Worm (Caenorhabditis elegans) whole organism, L4 larva: ENCODE results near the gene gbb-2.

Source experiments
- F10B5.3 ChIP-seq: sonication (generic microtip); optimal IDR thresholded peaks from 2 replicates; lab custom pipeline; 2016; ENCODE audit warnings: mild to moderate bottlenecking, missing genetic modification characterization, missing compliant biosample characterization
- F37D6.2 ChIP-seq: sonication (generic microtip); optimal IDR thresholded peaks from 2 replicates; lab custom pipeline; 2016; ENCODE audit warnings: mild to moderate bottlenecking, missing genetic modification characterization, missing compliant biosample characterization
- F44E2.7 ChIP-seq: fragments of 200-800 bp; sonication (Bioruptor generic); IDR thresholded peaks from 2 replicates; pipeline ENCODE4 v2.1.2; 2022; ENCODE audit warnings: missing genetic modification characterization, missing compliant biosample characterization
- R02D3.7 ChIP-seq: fragments of 150-350 bp; sonication (generic microtip); optimal IDR thresholded peaks from 3 replicates; lab custom pipeline; 2014; ENCODE audit warnings: missing biosample characterization, missing genetic modification characterization
- T20F7.1 ChIP-seq: fragments of 200-800 bp; sonication (Bioruptor generic); optimal IDR thresholded peaks from 2 replicates; lab custom pipeline; 2018; ENCODE audit warnings: mild to moderate bottlenecking, missing genetic modification characterization, missing compliant biosample characterization
- T26A8.4 ChIP-seq: fragments of 200-800 bp; sonication (Bioruptor generic); IDR thresholded peaks from 2 replicates; pipeline ENCODE4 v1.3.6; 2022; ENCODE audit warnings: missing genetic modification characterization, missing compliant biosample characterization
- Y105C5A.15 ChIP-seq: fragments of 200-800 bp; sonication (Bioruptor generic); IDR thresholded peaks from 2 replicates; pipeline ENCODE4 v1.3.6; 2022; ENCODE audit warnings: missing genetic modification characterization, missing compliant biosample characterization
- Y5F2A.4 ChIP-seq: fragments of 200-800 bp; sonication (Bioruptor generic); optimal IDR thresholded peaks from 2 replicates; lab custom pipeline; 2018; ENCODE audit warnings: mild to moderate bottlenecking, missing genetic modification characterization, missing compliant biosample characterization
- ZK337.2 ChIP-seq: fragments of 200-800 bp; sonication (Bioruptor generic); IDR thresholded peaks from 2 replicates; pipeline ENCODE4 v1.3.6; 2022; ENCODE audit warnings: missing genetic modification reagents, missing genetic modification characterization, missing compliant biosample characterization
- aha-1 ChIP-seq: fragments of 150-350 bp; peaks from one replicate; lab custom pipeline; 2014; ENCODE audit warnings: missing biosample characterization, missing genetic modification characterization
- ceh-32 ChIP-seq: sonication (generic microtip); optimal IDR thresholded peaks from 2 replicates; lab custom pipeline; 2016; ENCODE audit warnings: mild to moderate bottlenecking, missing genetic modification characterization, missing compliant biosample characterization; ENCODE audit not compliant: poor library complexity
- ceh-62 ChIP-seq: sonication (generic microtip); optimal IDR thresholded peaks from 2 replicates; lab custom pipeline; 2017; ENCODE audit warnings: missing biosample characterization, missing genetic modification characterization
- ceh-82 ChIP-seq: sonication (generic microtip); optimal IDR thresholded peaks from 2 replicates; lab custom pipeline; 2017; ENCODE audit warnings: missing biosample characterization, missing genetic modification characterization
- daf-16 ChIP-seq, 3 experiments: sonication (generic microtip); optimal IDR thresholded peaks; 2 replicates each; lab custom pipeline; 2016 to 2017; ENCODE audit warnings: missing genetic modification characterization in 3 of 3, missing genetic modification reagents in 3 of 3, mild to moderate bottlenecking in 2 of 3, missing compliant biosample characterization in 2 of 3, missing biosample characterization in 1 of 3, moderate library complexity in 1 of 3
- dmd-6 ChIP-seq: fragments of 200-800 bp; sonication (Bioruptor generic); IDR thresholded peaks from 2 replicates; pipeline ENCODE4 v1.3.6; 2022; ENCODE audit warnings: missing genetic modification reagents, missing genetic modification characterization, missing compliant biosample characterization
- dve-1 ChIP-seq: sonication (generic microtip); optimal IDR thresholded peaks from 2 replicates; lab custom pipeline; 2017; ENCODE audit warnings: antibody characterized with exemption, mild to moderate bottlenecking, missing genetic modification characterization, missing compliant biosample characterization; ENCODE audit not compliant: insufficient read depth
- egl-27 ChIP-seq: sonication (generic microtip); optimal IDR thresholded peaks from 3 replicates; lab custom pipeline; 2017; ENCODE audit warnings: missing biosample characterization, missing genetic modification reagents, missing genetic modification characterization
- egl-43 ChIP-seq: fragments of 200-800 bp; sonication (Bioruptor generic); IDR thresholded peaks from 2 replicates; pipeline ENCODE4 v1.3.6; 2022; ENCODE audit warnings: missing genetic modification reagents, missing genetic modification characterization, missing compliant biosample characterization
- hlh-11 ChIP-seq: fragments of 200-800 bp; sonication (Bioruptor generic); optimal IDR thresholded peaks from 2 replicates; lab custom pipeline; 2018; ENCODE audit warnings: mild to moderate bottlenecking, missing genetic modification characterization, missing compliant biosample characterization
- hmg-1.1 ChIP-seq: fragments of 200-800 bp; sonication (Bioruptor generic); IDR thresholded peaks from 2 replicates; pipeline ENCODE4 v1.3.6; 2022; ENCODE audit warnings: missing genetic modification reagents, missing genetic modification characterization, missing compliant biosample characterization
- lsy-2 ChIP-seq, 2 experiments: fragments of 150-350 bp in 1 of 2; sonication (generic microtip) in 1 of 2; optimal IDR thresholded peaks; 2 replicates each; lab custom pipeline; 2014 to 2017; ENCODE audit warnings: missing biosample characterization in 2 of 2, missing genetic modification characterization in 2 of 2
- madf-9 ChIP-seq: fragments of 200-800 bp; sonication (Bioruptor generic); conservative IDR thresholded peaks from 2 replicates; pipeline ENCODE4 v1.3.6; 2022; ENCODE audit warnings: missing genetic modification reagents, missing genetic modification characterization, missing compliant biosample characterization
- mdl-1 ChIP-seq, 2 experiments: fragments of 150-350 bp in 1 of 2; sonication (generic microtip) in 1 of 2; optimal IDR thresholded peaks; 2 replicates each; lab custom pipeline; 2014 to 2017; ENCODE audit warnings: missing biosample characterization in 2 of 2, missing genetic modification characterization in 2 of 2
- mep-1 ChIP-seq: fragments of 150-350 bp; sonication (generic microtip); optimal IDR thresholded peaks from 3 replicates; lab custom pipeline; 2014; ENCODE audit warnings: missing biosample characterization, missing genetic modification characterization
- mes-2 ChIP-seq: sonication (generic microtip); optimal IDR thresholded peaks from 2 replicates; lab custom pipeline; 2016; ENCODE audit warnings: missing genotype, mild to moderate bottlenecking, missing genetic modification characterization, missing compliant biosample characterization; ENCODE audit not compliant: poor library complexity, severe bottlenecking
- mxl-3 ChIP-seq: fragments of 200-800 bp; sonication (Bioruptor generic); optimal IDR thresholded peaks from 2 replicates; lab custom pipeline; 2018; ENCODE audit warnings: mild to moderate bottlenecking, missing genetic modification characterization, missing compliant biosample characterization
- nhr-10 ChIP-seq: fragments of 150-350 bp; optimal IDR thresholded peaks from 2 replicates; lab custom pipeline; 2014; ENCODE audit warnings: missing biosample characterization, missing genetic modification characterization
- nhr-111 ChIP-seq: fragments of 200-800 bp; sonication (Bioruptor generic); optimal IDR thresholded peaks from 2 replicates; lab custom pipeline; 2018; ENCODE audit warnings: mild to moderate bottlenecking, missing genetic modification characterization, missing compliant biosample characterization
- nhr-41 ChIP-seq: fragments of 200-800 bp; sonication (Bioruptor generic); IDR thresholded peaks from 2 replicates; pipeline ENCODE4 v1.3.6; 2022; ENCODE audit warnings: missing genetic modification reagents, missing genetic modification characterization, missing compliant biosample characterization
- nhr-6 ChIP-seq: fragments of 150-350 bp; optimal IDR thresholded peaks from 2 replicates; lab custom pipeline; 2014; ENCODE audit warnings: missing biosample characterization, missing genetic modification characterization
- php-3 ChIP-seq: fragments of 200-800 bp; sonication (Bioruptor generic); IDR thresholded peaks from 2 replicates; pipeline ENCODE4 v1.3.6; 2022; ENCODE audit warnings: missing genetic modification reagents, missing genetic modification characterization, missing compliant biosample characterization
- pqm-1 ChIP-seq: sonication (generic microtip); optimal IDR thresholded peaks from 2 replicates; lab custom pipeline; 2017; ENCODE audit warnings: missing biosample characterization, missing genetic modification characterization
- sdz-12 ChIP-seq: fragments of 200-800 bp; sonication (Bioruptor generic); optimal IDR thresholded peaks from 2 replicates; lab custom pipeline; 2018; ENCODE audit warnings: mild to moderate bottlenecking, missing genetic modification characterization, missing compliant biosample characterization
- set-16 ChIP-seq: fragments of 200-800 bp; sonication (Bioruptor generic); IDR thresholded peaks from 2 replicates; pipeline ENCODE4 v1.3.6; 2022; ENCODE audit warnings: missing genetic modification reagents, missing genetic modification characterization, missing compliant biosample characterization
- skn-1 ChIP-seq: fragments of 150-350 bp; optimal IDR thresholded peaks from 2 replicates; lab custom pipeline; 2014; ENCODE audit warnings: missing biosample characterization, missing genetic modification characterization
- spr-3 ChIP-seq: fragments of 200-800 bp; sonication (Bioruptor generic); optimal IDR thresholded peaks from 2 replicates; lab custom pipeline; 2018; ENCODE audit warnings: mild to moderate bottlenecking, missing genetic modification characterization, missing compliant biosample characterization
- unc-62 ChIP-seq, 3 experiments: fragments of 150-350 bp in 1 of 3; sonication (generic microtip); optimal IDR thresholded peaks in 2 of 3; peaks in 1 of 3; 1 replicate in 1 of 3; 2 replicates in 2 of 3; lab custom pipeline; 2014 to 2017; ENCODE audit warnings: missing biosample characterization in 3 of 3, missing genetic modification characterization in 3 of 3, missing genetic modification reagents in 3 of 3, missing genotype in 1 of 3
- vab-7 ChIP-seq: fragments of 200-800 bp; sonication (Bioruptor generic); IDR thresholded peaks from 2 replicates; pipeline ENCODE4 v1.3.6; 2022; ENCODE audit warnings: missing genetic modification reagents, missing genetic modification characterization, missing compliant biosample characterization
- zip-11 ChIP-seq: fragments of 200-800 bp; sonication (Bioruptor generic); IDR thresholded peaks from 2 replicates; pipeline ENCODE4 v1.3.6; 2022; ENCODE audit warnings: missing genetic modification characterization, missing compliant biosample characterization
- zip-2 ChIP-seq: fragments of 150-350 bp; optimal IDR thresholded peaks from 2 replicates; lab custom pipeline; 2014; ENCODE audit warnings: missing biosample characterization, missing genetic modification characterization

The gbb-2 gene

ce11 chrIV:4506637-4507036 lies at the start of gene gbb-2:
TSS of gene gbb-2 (minus strand) at chrIV:4506748.
- TF ChIP-seq sdz-12 (GFP tag; lab: Kevin White, UChicago): no peak
- no peak for TF ChIP-seq mxl-3 (GFP tag; lab: Kevin White, UChicago)
- no peak for TF ChIP-seq hmg-1.1
- no peak for TF ChIP-seq ceh-82
- TF ChIP-seq nhr-111 (GFP tag; lab: Kevin White, UChicago): no peak
- TF ChIP-seq ceh-32 (tag; lab: Kevin White, UChicago): no peak
- peak; percentile 46 for TF ChIP-seq hlh-11
- no peak for TF ChIP-seq spr-3 (GFP tag; lab: Kevin White, UChicago)
- peak in 1 of 2 experiments; percentile 8 for TF ChIP-seq lsy-2 (tag; optimal IDR thresholded peaks at IDR 0.05; lab: Kevin White, UChicago)
- TF ChIP-seq unc-62 (GFP tag; optimal IDR thresholded peaks at IDR 0.05 in 1 of 2; lab: Kevin White, UChicago): peak in 1 of 2 experiments; percentile 30
- TF ChIP-seq unc-62 (tag; optimal IDR thresholded peaks at IDR 0.05; lab: Kevin White, UChicago): no peak
- peak; percentile 64 for TF ChIP-seq set-16 (GFP tag; lab: Robert Waterston, UW)
- TF ChIP-seq vab-7: no peak
- peak in 1 of 2 experiments; percentile 72 for TF ChIP-seq daf-16 (GFP tag; optimal IDR thresholded peaks at IDR 0.05; lab: Kevin White, UChicago)
- no peak for TF ChIP-seq daf-16 (tag; optimal IDR thresholded peaks at IDR 0.05; lab: Kevin White, UChicago)
- no peak for TF ChIP-seq F44E2.7 (GFP tag; lab: Robert Waterston, UW)
- TF ChIP-seq nhr-6 (tag; lab: Kevin White, UChicago): no peak
- TF ChIP-seq nhr-10: no peak
- no peak for TF ChIP-seq F37D6.2 (tag; lab: Kevin White, UChicago)
- TF ChIP-seq R02D3.7 (tag; lab: Kevin White, UChicago): no peak
- TF ChIP-seq mes-2 (tag; lab: Kevin White, UChicago): peak; percentile 13
- TF ChIP-seq nhr-41 (GFP tag; lab: Robert Waterston, UW): no peak
- TF ChIP-seq Y5F2A.4: no peak

- TF ChIP-seq spr-3 (GFP tag; lab: Kevin White, UChicago) (no peak), aha-1 (tag; lab: Kevin White, UChicago) (peak; percentile 85)
Measured at ce11 chrIV:4551562-4551961, 45.0 kb upstream of the gbb-2 start.

- TF ChIP-seq ceh-62 (tag; lab: Kevin White, UChicago): no peak
Measured at ce11 chrIV:4548253-4548652, 41.7 kb upstream of the gbb-2 start, which contains the start of gene ZK185.1. TSS of gene ZK185.1 (plus strand) at chrIV:4548553.

ce11 chrIV:4545818-4546217 lies 39.3 kb upstream of the gbb-2 start, which contains the start of gene ZK185.5:
TSS of gene ZK185.5 (minus strand) at chrIV:4545918.
- TF ChIP-seq aha-1 (tag; lab: Kevin White, UChicago) (peak; percentile 37), egl-43 (GFP tag; lab: Robert Waterston, UW) (no peak), daf-16 (GFP tag; optimal IDR thresholded peaks at IDR 0.05; lab: Kevin White, UChicago) (no peak), daf-16 (tag; optimal IDR thresholded peaks at IDR 0.05; lab: Kevin White, UChicago) (peak; percentile 4)
- TF ChIP-seq, all 104 proteins: peak for 2

- TF ChIP-seq aha-1 (tag; lab: Kevin White, UChicago) (no peak), hlh-11 (peak; percentile 48), T20F7.1 (no peak), php-3 (peak; percentile 76), T26A8.4 (GFP tag; lab: Robert Waterston, UW) (no peak), mdl-1 (tag; optimal IDR thresholded peaks at IDR 0.05; lab: Kevin White, UChicago) (no peak), unc-62 (GFP tag; optimal IDR thresholded peaks at IDR 0.05 in 1 of 2; lab: Kevin White, UChicago) (no peak), unc-62 (tag; optimal IDR thresholded peaks at IDR 0.05; lab: Kevin White, UChicago) (no peak), ceh-62 (tag; lab: Kevin White, UChicago) (no peak), egl-27 (no peak), ZK337.2 (GFP tag; lab: Robert Waterston, UW) (no peak), dmd-6 (GFP tag; lab: Robert Waterston, UW) (peak; percentile 91), zip-2 (tag; lab: Kevin White, UChicago) (no peak), dve-1 (tag; lab: Kevin White, UChicago) (peak; percentile 73), Y105C5A.15 (GFP tag; lab: Robert Waterston, UW) (no peak), R02D3.7 (tag; lab: Kevin White, UChicago) (no peak), zip-11 (GFP tag; lab: Robert Waterston, UW) (no peak), daf-16 (GFP tag; optimal IDR thresholded peaks at IDR 0.05; lab: Kevin White, UChicago) (no peak), daf-16 (tag; optimal IDR thresholded peaks at IDR 0.05; lab: Kevin White, UChicago) (peak; percentile 75), F10B5.3 (tag; lab: Kevin White, UChicago) (no peak), set-16 (GFP tag; lab: Robert Waterston, UW) (no peak), madf-9 (no peak), sdz-12 (GFP tag; lab: Kevin White, UChicago) (no peak), pqm-1 (tag; lab: Kevin White, UChicago) (peak; percentile 74), skn-1 (tag; lab: Kevin White, UChicago) (no peak), mep-1 (tag; lab: Kevin White, UChicago) (no peak)
Measured at ce11 chrIV:4544215-4544614, 37.7 kb upstream of the gbb-2 start.
